Fruit fly (Drosophila melanogaster): ENCODE data around the gene CG1647.
A peak's percentile ranks its signal among the peaks of the same experiment; 100 is the strongest.

Gene CG1647

dm6 chr3R:28860582-28860981 lies 40.6 kb downstream of the CG1647 start (continued):
- TF ChIP-seq CG1529 (GFP tag; optimal IDR thresholded peaks at IDR 0.05) (no peak), CG9817 (tag; optimal IDR thresholded peaks at IDR 0.05) (no peak), Med (GFP tag) (peak; percentile 46), CG12299 (tag; optimal IDR thresholded peaks at IDR 0.05) (no peak), CG2199 (GFP tag; IDR thresholded peaks at IDR 0.05) (peak; percentile 53; the same call in 1 of the 3 replicates), Hmx (GFP tag; optimal IDR thresholded peaks at IDR 0.05) (no peak), CG17829 (tag; optimal IDR thresholded peaks at IDR 0.05) (no peak), CG1647 (GFP tag; optimal IDR thresholded peaks at IDR 0.05) (no peak), Bdp1 (GFP tag; optimal IDR thresholded peaks at IDR 0.05) (no peak), CG1603 (tag; optimal IDR thresholded peaks at IDR 0.05) (no peak), D19B (GFP tag; optimal IDR thresholded peaks at IDR 0.05) (no peak), ci (GFP tag; IDR thresholded peaks at IDR 0.05) (no peak), Tbp (GFP tag; optimal IDR thresholded peaks at IDR 0.05) (no peak), abd-A (tag; optimal IDR thresholded peaks at IDR 0.05) (peak; percentile 28), CG1233 (GFP tag; optimal IDR thresholded peaks at IDR 0.05) (no peak), CG7372 (GFP tag; IDR thresholded peaks at IDR 0.05) (no peak), B-H2 (GFP tag; optimal IDR thresholded peaks at IDR 0.05) (no peak), Kr (GFP tag; optimal IDR thresholded peaks at IDR 0.05) (no peak), CG7745 (tag; optimal IDR thresholded peaks at IDR 0.05) (peak; percentile 70), CG1602 (GFP tag; optimal IDR thresholded peaks at IDR 0.05) (no peak), CG13775 (GFP tag; optimal IDR thresholded peaks at IDR 0.05) (no peak), chinmo (GFP tag; IDR thresholded peaks at IDR 0.05; ENCODE audit: partially characterized antibody) (no peak), sqz (GFP tag; optimal IDR thresholded peaks at IDR 0.05) (peak; percentile 9), B-H1 (GFP tag; IDR thresholded peaks at IDR 0.05) (no peak), Atf6 (GFP tag; IDR thresholded peaks at IDR 0.05) (no peak), Asciz (GFP tag; optimal IDR thresholded peaks at IDR 0.05) (no peak), Hr51 (GFP tag; optimal IDR thresholded peaks at IDR 0.05) (no peak), insv (GFP tag; optimal IDR thresholded peaks at IDR 0.05) (no peak), Opbp (GFP tag; IDR thresholded peaks at IDR 0.05; ENCODE audit: partially characterized antibody) (no peak), ftz-f1 (GFP tag; optimal IDR thresholded peaks at IDR 0.05) (no peak), wdn (GFP tag; IDR thresholded peaks at IDR 0.05) (no peak), sens (GFP tag) (peak; percentile 5), Hand (GFP tag; optimal IDR thresholded peaks at IDR 0.05) (no peak), HmgZ (tag; optimal IDR thresholded peaks at IDR 0.05) (no peak)

dm6 chr3R:28861309-28862157 lies 41.5 kb downstream of the CG1647 start:
- TF ChIP-seq Dref (GFP tag; IDR thresholded peaks at IDR 0.05): no peak
- TF ChIP-seq Bgb (GFP tag; IDR thresholded peaks at IDR 0.05; ENCODE audit: partially characterized antibody): no peak
- peak; percentile 73 for TF ChIP-seq kni (GFP tag; optimal IDR thresholded peaks at IDR 0.05)
- no peak for TF ChIP-seq Sox100B (GFP tag; optimal IDR thresholded peaks at IDR 0.05)
- peak; percentile 16 for TF ChIP-seq phol (tag; optimal IDR thresholded peaks at IDR 0.05)
- TF ChIP-seq CG17359 (tag; optimal IDR thresholded peaks at IDR 0.05): no peak
- TF ChIP-seq ato (GFP tag; IDR thresholded peaks at IDR 0.05; ENCODE audit: partially characterized antibody): no peak
- no peak for TF ChIP-seq CG13424 (tag; optimal IDR thresholded peaks at IDR 0.05)
- TF ChIP-seq Trl (optimal IDR thresholded peaks at IDR 0.05): peak; percentile 94 to 99
- peak; percentile 8 for TF ChIP-seq Trl (GFP tag; optimal IDR thresholded peaks at IDR 0.05)
- TF ChIP-seq CG4820 (GFP tag; optimal IDR thresholded peaks at IDR 0.05): no peak
- no peak for TF ChIP-seq CG14965 (GFP tag; optimal IDR thresholded peaks at IDR 0.05; ENCODE audit: borderline replicate concordance)
- peak; percentile 74 for TF ChIP-seq lbe (GFP tag; optimal IDR thresholded peaks at IDR 0.05)
- no peak for TF ChIP-seq HLH54F (GFP tag; optimal IDR thresholded peaks at IDR 0.05)
- TF ChIP-seq CrebB (tag; optimal IDR thresholded peaks at IDR 0.05): no peak
- TF ChIP-seq slbo (GFP tag; IDR thresholded peaks at IDR 0.05): no peak
- peak; percentile 41; the same call in 1 of the 3 replicates for TF ChIP-seq CG2199 (GFP tag; IDR thresholded peaks at IDR 0.05)
- peak; percentile 28 for TF ChIP-seq sens (GFP tag)
- no peak for TF ChIP-seq gem (tag; optimal IDR thresholded peaks at IDR 0.05)
